Fruit fly (Drosophila melanogaster) ovary, adult (tissue): Measurements from ENCODE around the gene CG10038.

Experiments
- CG17801 ChIP-seq: fragments of 200-800 bp; optimal IDR thresholded peaks from 2 replicates; lab custom pipeline; 2019; ENCODE audit warnings: missing biosample characterization, mild to moderate bottlenecking, missing genetic modification characterization, moderate library complexity; ENCODE audit not compliant: partially characterized antibody

CG10038 gene

DNA sequence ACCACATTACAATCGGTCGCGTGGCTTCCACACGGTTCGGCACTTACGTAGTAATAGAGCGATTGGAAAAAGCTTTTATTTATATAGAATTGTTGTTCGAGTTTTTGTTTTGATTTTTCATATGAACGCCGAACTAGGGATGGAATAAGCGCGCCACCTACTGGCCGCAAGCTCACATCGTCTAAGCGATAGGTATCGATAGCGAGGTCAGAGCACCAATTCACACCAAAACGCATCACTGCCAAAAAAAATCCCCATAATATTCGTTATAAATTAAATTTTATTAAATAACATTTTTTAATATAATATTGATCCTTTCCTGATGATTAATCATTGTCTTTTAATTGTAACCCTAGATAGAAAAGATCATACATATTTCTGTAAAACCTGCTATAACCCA lies at the start of gene CG10038:
Gene CG10038, minus strand, starts transcription at position 148 of the 400 bp plus-strand sequence.
- no peak for TF ChIP-seq CG17801 (GFP tag; lab: Kevin White, UChicago)

DNA sequence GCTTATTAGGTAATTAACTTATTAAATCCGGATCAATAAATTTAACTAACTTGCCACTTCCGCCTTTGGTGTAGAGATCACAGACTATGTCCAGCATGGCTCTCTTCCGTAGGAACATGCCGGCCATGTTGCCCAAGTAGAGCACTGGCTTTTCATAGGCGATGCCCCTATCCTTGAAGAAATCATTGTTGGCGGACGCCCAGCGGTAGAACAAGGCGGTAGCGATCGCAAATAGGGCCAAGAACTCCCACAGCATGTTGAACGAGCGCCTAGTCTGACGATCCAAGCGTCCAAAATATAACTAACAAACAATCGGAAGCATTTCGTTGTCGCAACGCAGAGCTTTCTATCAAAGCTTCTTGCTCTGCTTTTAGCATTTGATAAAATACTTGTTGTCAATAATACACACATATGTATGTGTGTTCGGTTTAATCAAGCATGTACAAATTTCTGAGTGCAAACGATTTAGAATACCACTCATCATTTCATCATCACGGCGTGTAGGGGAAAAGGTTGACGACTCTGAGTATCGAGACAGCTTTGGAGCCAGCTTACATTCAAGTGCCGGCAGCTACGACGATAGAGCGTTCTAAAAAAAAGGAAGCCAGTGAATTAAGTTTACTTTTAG lies 48.3 kb upstream of the CG10038 start, which contains the start of gene Cyp9f3:
Gene Cyp9f3, minus strand, starts transcription at position 310 of the 628 bp plus-strand sequence.
- TF ChIP-seq CG17801 (GFP tag; lab: Kevin White, UChicago) = no peak

DNA sequence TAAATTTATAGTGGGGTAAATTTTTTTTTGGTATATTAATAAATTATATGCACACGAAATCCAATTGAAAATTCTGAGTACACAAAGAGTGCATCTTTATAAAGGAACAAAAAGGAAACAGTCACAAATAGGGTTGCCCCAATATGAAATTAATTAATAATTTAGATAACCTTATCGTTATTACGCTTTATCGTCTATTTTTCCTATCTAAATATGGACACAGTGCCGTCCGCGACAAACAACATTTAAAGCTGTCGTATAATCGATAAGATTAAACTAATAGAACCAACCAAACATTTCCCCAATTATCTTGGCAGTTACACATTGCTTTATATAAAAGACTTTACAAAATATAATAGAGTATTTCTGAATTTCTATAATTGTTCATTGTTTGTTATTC lies 47.6 kb upstream of the CG10038 start:
- peak; percentile 19 for TF ChIP-seq CG17801 (GFP tag; lab: Kevin White, UChicago)

DNA sequence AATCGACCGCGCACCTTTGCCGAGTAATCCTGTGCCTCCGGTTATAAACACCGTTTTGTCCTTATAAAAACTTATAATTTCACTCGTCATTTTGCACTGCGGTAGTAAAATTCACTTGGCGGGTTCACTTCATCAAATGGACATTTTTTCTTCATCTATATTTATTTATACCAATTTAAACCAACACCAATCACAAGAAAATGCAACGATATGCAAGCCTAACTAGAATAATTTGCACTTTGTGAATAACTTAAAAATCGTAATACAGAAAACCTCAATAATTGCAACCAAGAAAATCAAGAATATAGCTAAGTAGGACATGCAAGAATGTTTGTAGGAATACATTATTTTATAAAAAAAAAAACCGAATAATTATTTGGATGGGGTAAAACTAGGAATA lies 45.4 kb upstream of the CG10038 start, which contains the start of the genes CG10096 and CG10097:
Gene CG10096, minus strand, starts transcription at position 101 of the 400 bp plus-strand sequence.
Gene CG10097, minus strand, starts transcription at position 101 of the 400 bp plus-strand sequence.
- no peak for TF ChIP-seq CG17801 (GFP tag; lab: Kevin White, UChicago)

DNA sequence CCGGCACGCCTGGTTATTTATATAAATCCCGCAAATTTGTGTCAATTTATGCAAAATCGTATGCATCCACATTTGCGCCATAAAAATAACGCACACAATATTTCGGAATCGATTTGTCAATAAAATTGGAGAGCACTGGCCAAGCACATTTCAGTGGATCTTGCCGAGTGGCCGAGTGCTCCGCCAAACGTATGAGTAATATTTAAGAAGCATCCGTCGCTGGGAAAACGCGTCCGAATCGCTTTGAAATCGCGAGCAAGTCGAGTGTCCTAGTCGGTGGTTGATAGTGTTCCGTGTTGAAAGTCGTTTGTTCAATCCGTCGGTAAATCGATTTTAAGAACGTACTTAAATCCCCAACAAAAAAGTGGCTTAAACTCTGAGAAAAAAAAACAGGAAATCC lies 36.5 kb upstream of the CG10038 start, which contains the start of gene CG33098:
Gene CG33098, plus strand, starts transcription at position 224 of the 400 bp plus-strand sequence.
- no peak for TF ChIP-seq CG17801 (GFP tag; lab: Kevin White, UChicago)

DNA sequence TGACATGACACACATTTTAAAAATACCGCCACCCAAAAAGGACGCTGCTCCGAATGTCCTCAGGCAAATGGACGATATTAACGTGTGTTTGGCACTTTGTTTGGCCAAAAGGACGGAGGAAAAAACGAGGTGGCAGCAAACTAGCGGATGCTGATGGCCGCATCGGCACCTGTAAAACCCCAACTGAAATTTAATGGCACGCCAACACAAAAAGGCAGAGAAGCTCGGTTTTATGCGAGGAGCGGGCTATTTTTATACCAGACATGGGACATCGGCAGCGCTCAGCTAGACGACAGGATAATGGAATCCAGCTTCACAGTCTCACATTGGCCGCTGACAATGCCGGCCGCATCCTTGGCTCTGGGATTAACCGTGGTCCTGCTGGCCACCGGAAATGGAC lies 35.5 kb upstream of the CG10038 start, which contains the start of gene Sol1:
Gene Sol1, plus strand, starts transcription at position 301 of the 400 bp plus-strand sequence.
- TF ChIP-seq CG17801 (GFP tag; lab: Kevin White, UChicago) = no peak

DNA sequence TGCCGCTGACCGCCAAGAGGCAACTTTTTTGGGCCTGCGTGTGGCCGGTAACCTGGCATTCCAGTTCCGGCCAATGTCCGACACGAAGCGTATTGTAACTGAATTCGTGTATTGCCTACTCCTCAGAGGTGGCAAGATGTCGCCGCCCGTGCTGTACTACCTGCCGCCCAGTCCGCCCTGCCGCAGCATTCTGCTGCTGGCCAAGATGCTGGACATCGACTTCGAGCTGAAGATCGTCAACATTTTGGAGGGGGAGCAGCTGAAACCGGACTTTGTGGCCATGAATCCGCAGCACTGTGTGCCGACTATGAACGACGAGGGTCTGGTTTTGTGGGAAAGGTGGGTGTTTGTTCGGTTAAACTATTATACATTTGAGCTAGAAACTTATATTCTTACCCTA lies 33.8 kb upstream of the CG10038 start:
- no peak for TF ChIP-seq CG17801 (GFP tag; lab: Kevin White, UChicago)

DNA sequence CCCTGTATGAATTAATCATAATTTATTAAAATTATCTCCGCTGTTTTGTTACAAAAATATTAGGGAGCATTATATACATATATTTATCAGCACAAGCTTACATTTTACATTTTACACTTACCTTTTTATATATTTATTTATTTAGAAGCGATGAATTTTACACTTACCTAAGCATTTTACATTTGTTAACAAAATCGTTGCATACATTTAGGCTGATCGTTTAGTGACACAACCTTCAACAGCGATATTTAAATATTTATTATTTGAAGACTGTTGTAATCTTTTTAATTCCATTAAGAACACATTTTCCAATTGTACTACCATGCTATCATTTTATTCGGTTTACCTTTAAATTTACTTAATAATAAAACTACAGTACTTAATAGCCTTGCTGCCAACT lies 33.3 kb upstream of the CG10038 start:
- no peak for TF ChIP-seq CG17801 (GFP tag; lab: Kevin White, UChicago)

DNA sequence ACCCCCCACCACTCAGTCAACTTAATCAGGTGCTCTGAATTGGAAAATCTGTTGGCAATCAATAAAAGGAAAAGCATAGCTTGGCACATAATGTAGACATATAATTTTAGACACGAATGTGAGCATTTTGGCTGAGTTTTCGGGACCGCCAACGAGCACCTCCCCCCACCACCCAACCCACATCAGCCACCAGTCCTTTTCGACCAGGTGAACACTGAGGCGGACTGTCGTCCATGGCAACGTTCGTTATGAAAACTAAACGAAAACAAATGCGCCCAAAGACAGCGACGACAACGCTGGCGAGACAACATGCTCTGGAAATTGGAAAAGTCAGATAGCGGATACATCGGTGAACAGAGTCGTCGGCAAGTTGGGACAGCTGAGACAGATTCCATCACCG lies 32.6 kb upstream of the CG10038 start, which contains the start of gene GstD11:
Gene GstD11, plus strand, starts transcription at position 301 of the 400 bp plus-strand sequence.
- TF ChIP-seq CG17801 (GFP tag; lab: Kevin White, UChicago) = no peak

DNA sequence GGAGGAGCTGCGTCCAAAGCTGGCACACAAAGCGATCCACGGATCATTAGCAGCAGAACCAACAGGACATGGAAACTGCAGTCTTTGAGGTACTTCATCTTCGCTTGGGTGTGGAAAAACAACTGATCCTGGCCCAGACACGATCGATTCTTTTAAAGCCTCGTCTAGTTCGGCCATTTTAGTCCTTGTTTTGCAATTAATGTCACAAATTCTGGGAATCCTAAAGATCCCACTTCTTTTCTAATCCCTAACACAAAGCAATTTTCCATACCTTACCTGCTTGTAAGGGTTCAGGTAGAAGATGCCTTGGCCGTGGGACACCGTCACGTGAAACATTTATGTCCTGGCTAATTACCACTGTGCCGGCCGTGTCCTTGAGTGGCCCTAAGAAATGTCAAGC lies 32.1 kb upstream of the CG10038 start, which contains the start of gene CG10035:
Gene CG10035, minus strand, starts transcription at position 129 of the 400 bp plus-strand sequence.
- no peak for TF ChIP-seq CG17801 (GFP tag; lab: Kevin White, UChicago)

DNA sequence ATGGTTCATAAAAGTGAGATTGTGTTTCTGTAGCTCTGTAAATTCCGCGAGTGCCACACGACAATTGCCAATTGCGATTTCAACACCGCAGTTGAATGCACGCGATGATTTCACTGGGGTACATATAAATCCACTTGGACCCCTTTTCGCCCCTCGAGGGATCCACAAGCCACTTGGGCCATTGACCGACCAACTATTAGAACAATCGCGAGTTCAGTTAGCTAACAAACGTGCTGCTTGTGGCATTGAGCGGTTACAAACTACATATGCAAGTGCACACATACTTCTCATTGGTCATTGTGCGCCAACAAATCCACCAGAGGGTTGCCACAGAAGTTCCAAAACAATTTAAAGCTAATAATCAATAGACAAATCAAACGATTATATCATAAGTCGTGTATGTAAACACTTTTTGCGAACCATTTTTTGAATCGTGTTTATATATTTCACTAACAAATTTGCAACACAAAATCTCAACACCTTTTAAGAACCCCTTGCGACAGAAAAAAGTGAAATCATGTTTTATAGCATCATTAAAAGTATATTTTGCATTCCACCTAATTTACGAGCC lies 30.8 kb upstream of the CG10038 start:
- no peak for TF ChIP-seq CG17801 (GFP tag; lab: Kevin White, UChicago)

DNA sequence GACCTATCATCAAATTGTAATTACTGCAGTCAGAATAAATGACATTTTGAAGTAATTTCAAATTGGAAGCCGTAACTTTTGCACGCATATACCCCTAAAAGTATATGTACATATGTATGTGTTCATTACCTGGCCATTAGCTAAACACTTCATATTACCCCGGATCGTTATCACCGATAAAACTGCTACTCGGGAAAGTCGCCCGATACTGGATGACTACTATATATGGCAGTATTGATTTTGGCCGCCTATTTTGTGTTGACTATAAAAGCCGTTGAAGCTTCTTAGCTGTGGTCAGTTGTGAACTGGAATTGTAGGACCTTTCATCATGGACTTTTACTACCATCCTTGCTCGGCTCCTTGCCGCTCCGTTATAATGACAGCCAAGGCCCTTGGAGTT lies 29.3 kb upstream of the CG10038 start, which contains the start of gene GstD8:
Gene GstD8, plus strand, starts transcription at position 301 of the 400 bp plus-strand sequence.
- no peak for TF ChIP-seq CG17801 (GFP tag; lab: Kevin White, UChicago)

DNA sequence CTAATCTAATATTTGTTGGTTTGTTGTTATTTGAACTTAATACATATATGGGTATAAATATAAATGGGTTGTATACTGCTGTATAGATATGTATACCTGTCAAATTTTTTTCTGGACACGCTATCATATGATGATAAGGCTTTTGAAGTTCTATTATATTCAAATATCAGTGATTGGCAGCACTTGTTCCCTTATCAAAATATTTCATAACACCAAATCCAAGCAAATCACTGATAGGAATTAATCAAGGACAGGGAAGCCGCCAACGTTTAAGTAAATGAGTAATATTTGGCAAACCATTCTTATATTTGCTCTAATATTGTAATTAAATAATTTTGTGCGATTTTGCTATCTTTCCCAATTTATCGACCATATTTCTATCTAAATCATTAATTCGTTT lies 28.8 kb upstream of the CG10038 start:
- TF ChIP-seq CG17801 (GFP tag; lab: Kevin White, UChicago) = no peak

DNA sequence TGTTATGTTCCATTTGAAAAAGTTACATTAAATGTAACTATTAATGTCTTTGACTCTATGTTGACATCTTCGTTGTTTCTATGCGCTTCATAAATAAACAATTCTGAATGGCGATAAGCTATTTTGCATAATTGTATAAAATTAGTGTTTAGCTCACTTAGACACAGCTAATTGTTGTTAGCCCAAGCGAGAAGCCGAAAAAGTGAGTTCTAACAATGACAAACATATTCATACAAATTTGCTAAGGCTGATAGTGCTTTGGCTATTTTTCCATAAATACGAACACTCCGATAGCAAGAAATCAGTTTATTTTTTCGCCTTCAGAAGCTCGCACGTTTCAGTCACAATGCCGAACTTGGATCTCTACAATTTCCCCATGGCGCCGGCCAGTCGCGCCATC lies 27.8 kb upstream of the CG10038 start, which contains the start of gene GstD7:
Gene GstD7, plus strand, starts transcription at position 301 of the 400 bp plus-strand sequence.
- TF ChIP-seq CG17801 (GFP tag; lab: Kevin White, UChicago) = no peak

DNA sequence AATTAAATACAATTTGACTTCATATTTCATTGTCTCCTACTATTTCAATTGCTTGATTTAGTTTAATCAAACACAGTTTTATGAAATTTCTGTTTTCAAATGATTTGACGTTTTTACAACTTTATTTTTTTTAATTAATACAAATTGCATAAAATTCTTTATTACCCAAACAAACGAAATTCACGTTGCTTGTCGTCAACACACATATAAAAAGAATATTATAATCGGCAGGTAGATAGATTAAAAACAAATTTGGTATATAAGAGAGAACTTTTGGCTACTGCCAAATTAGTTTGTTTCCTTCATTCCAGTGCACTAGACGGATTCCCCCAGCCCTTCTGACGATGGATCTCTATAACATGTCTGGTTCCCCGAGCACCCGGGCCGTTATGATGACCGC lies 26.4 kb upstream of the CG10038 start, which contains the start of gene GstD6:
Gene GstD6, plus strand, starts transcription at position 301 of the 400 bp plus-strand sequence.
- TF ChIP-seq CG17801 (GFP tag; lab: Kevin White, UChicago) = no peak
